Worm (Caenorhabditis elegans) whole organism, midembryonic: ENCODE data around the gene F47B10.3.

Experiments
- cog-1 ChIP-seq: sonication (generic microtip); optimal IDR thresholded peaks from 2 replicates; lab custom pipeline; 2016; ENCODE audit warnings: missing genetic modification characterization, missing compliant biosample characterization
- flt-1 ChIP-seq: fragments of 200-800 bp; sonication (Bioruptor generic); IDR thresholded peaks from 2 replicates; pipeline ENCODE4 v1.3.6; 2022; ENCODE audit warnings: missing genetic modification characterization, missing compliant biosample characterization
- tab-1 ChIP-seq: fragments of 200-800 bp; sonication (Bioruptor generic); IDR thresholded peaks from 2 replicates; pipeline ENCODE4 v1.3.6; 2022; ENCODE audit warnings: missing genetic modification characterization, missing compliant biosample characterization

DNA sequence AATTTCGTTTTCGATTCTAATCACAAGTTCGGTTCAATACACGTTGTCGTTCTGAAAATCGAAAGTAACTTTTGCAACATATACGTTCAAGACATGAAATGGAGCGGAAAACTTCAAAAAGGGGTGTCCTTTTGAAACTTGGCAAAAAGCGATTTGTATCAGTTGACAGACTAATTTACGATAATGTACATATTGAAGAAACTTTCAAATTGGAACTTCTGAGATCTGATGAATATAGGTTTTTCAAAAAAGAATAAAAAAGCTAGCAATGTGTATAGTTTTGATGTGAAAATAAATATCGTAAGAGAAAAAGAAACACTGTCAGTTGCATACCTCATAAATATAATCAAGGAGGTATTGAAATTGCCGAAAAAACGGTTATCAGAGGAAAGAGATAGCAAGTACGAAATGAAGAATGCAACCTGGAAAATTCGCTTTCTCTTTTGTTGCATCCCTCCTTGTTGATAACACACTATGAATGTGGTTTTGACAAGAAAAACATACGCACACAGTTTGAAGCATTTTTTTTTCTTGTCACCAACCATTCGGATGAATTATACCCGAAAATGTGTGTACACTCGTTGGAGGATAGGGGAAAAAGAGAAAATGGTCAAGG lies 37.1 kb downstream of the F47B10.3 start, which contains the start of gene dgn-1:
- TF ChIP-seq tab-1 (GFP tag; lab: Robert Waterston, UW) (no peak), flt-1 (GFP tag; lab: Robert Waterston, UW) (no peak), cog-1 (tag; lab: Kevin White, UChicago) (no peak)
